Worm (Caenorhabditis elegans) whole organism, mixed stage, embryonic: ENCODE results near the gene T14B4.5.

Source experiments
- M03D4.4 ChIP-seq: sonication (generic microtip); optimal IDR thresholded peaks from 2 replicates; lab custom pipeline; 2017; ENCODE audit warnings: mild to moderate bottlenecking, missing genetic modification characterization, missing compliant biosample characterization
- bed-3 ChIP-seq: fragments of 200-800 bp; sonication (Bioruptor generic); optimal IDR thresholded peaks from 3 replicates; lab custom pipeline; 2018; ENCODE audit warnings: mild to moderate bottlenecking, missing genetic modification characterization, moderate library complexity, missing compliant biosample characterization
- blmp-1 ChIP-seq: fragments of 150-350 bp; optimal IDR thresholded peaks from 2 replicates; lab custom pipeline; 2014; ENCODE audit warnings: missing biosample characterization, missing genetic modification characterization
- ceh-39 ChIP-seq: fragments of 150-350 bp; optimal IDR thresholded peaks from 2 replicates; lab custom pipeline; 2014; ENCODE audit warnings: missing biosample characterization, missing genetic modification characterization
- ceh-43 ChIP-seq: fragments of 200-800 bp; sonication (Bioruptor generic); optimal IDR thresholded peaks from 2 replicates; lab custom pipeline; 2018; ENCODE audit warnings: mild to moderate bottlenecking, missing genetic modification characterization, moderate library complexity, missing compliant biosample characterization
- ceh-83 ChIP-seq: fragments of 200-800 bp; sonication (Bioruptor generic); optimal IDR thresholded peaks from 2 replicates; lab custom pipeline; 2018; ENCODE audit warnings: mild to moderate bottlenecking, missing genetic modification characterization, missing compliant biosample characterization
- ces-1 ChIP-seq: fragments of 150-350 bp; optimal IDR thresholded peaks from 2 replicates; lab custom pipeline; 2014; ENCODE audit warnings: missing biosample characterization, missing genetic modification reagents, missing genetic modification characterization
- cnd-1 ChIP-seq: fragments of 200-800 bp; sonication (Bioruptor generic); optimal IDR thresholded peaks from 2 replicates; lab custom pipeline; 2018; ENCODE audit warnings: mild to moderate bottlenecking, missing genetic modification characterization, missing compliant biosample characterization
- drap-1 ChIP-seq: fragments of 200-800 bp; sonication (Bioruptor generic); optimal IDR thresholded peaks from 3 replicates; lab custom pipeline; 2018; ENCODE audit warnings: mild to moderate bottlenecking, missing genetic modification characterization, missing compliant biosample characterization
- elt-1 ChIP-seq: sonication (generic microtip); optimal IDR thresholded peaks from 2 replicates; lab custom pipeline; 2017; ENCODE audit warnings: missing genetic modification characterization, mild to moderate bottlenecking, missing compliant biosample characterization, antibody characterized with exemption, moderate library complexity, borderline replicate concordance; ENCODE audit not compliant: insufficient read depth
- elt-3 ChIP-seq: fragments of 150-350 bp; optimal IDR thresholded peaks from 2 replicates; lab custom pipeline; 2014; ENCODE audit warnings: missing biosample characterization, missing genetic modification characterization
- flh-1 ChIP-seq: fragments of 200-800 bp; sonication (Bioruptor generic); optimal IDR thresholded peaks from 2 replicates; lab custom pipeline; 2018; ENCODE audit warnings: mild to moderate bottlenecking, missing genetic modification characterization, moderate library complexity, missing compliant biosample characterization
- ham-2 ChIP-seq: fragments of 200-800 bp; sonication (Bioruptor generic); optimal IDR thresholded peaks from 2 replicates; lab custom pipeline; 2018; ENCODE audit warnings: mild to moderate bottlenecking, missing genetic modification characterization, missing compliant biosample characterization
- hlh-1 ChIP-seq: fragments of 150-350 bp; optimal IDR thresholded peaks from 2 replicates; lab custom pipeline; 2014; ENCODE audit warnings: missing biosample characterization, missing genetic modification reagents, missing genetic modification characterization
- lin-13 ChIP-seq: fragments of 150-350 bp; optimal IDR thresholded peaks from 2 replicates; lab custom pipeline; 2014; ENCODE audit warnings: missing biosample characterization, missing genetic modification characterization
- lin-32 ChIP-seq: fragments of 200-800 bp; sonication (Bioruptor generic); optimal IDR thresholded peaks from 2 replicates; lab custom pipeline; 2018; ENCODE audit warnings: mild to moderate bottlenecking, missing genetic modification characterization, missing compliant biosample characterization
- lsy-2 ChIP-seq: fragments of 150-350 bp; optimal IDR thresholded peaks from 2 replicates; lab custom pipeline; 2014; ENCODE audit warnings: missing biosample characterization, missing genetic modification characterization
- mab-5 ChIP-seq: fragments of 150-350 bp; optimal IDR thresholded peaks from 2 replicates; lab custom pipeline; 2014; ENCODE audit warnings: missing biosample characterization, missing genetic modification characterization
- mep-1 ChIP-seq: fragments of 150-350 bp; optimal IDR thresholded peaks from 2 replicates; lab custom pipeline; 2017; ENCODE audit warnings: missing biosample characterization, missing genetic modification reagents, missing genetic modification characterization, inconsistent platforms
- mls-2 ChIP-seq: sonication (generic microtip); optimal IDR thresholded peaks from 2 replicates; lab custom pipeline; 2016; ENCODE audit warnings: mild to moderate bottlenecking, missing genetic modification characterization, moderate library complexity, missing compliant biosample characterization
- nhr-12 ChIP-seq: fragments of 150-350 bp; optimal IDR thresholded peaks from 2 replicates; lab custom pipeline; 2014; ENCODE audit warnings: missing biosample characterization, missing genetic modification characterization
- nhr-2 ChIP-seq: fragments of 150-350 bp; optimal IDR thresholded peaks from 2 replicates; lab custom pipeline; 2014; ENCODE audit warnings: missing biosample characterization, missing genetic modification characterization
- nhr-28 ChIP-seq: fragments of 150-350 bp; optimal IDR thresholded peaks from 2 replicates; lab custom pipeline; 2014; ENCODE audit warnings: missing biosample characterization, missing genetic modification characterization
- nhr-76 ChIP-seq: sonication (generic microtip); optimal IDR thresholded peaks from 2 replicates; lab custom pipeline; 2017; ENCODE audit warnings: missing biosample characterization, missing genetic modification characterization
- pha-4 ChIP-seq: fragments of 150-350 bp; optimal IDR thresholded peaks from 2 replicates; lab custom pipeline; 2018; ENCODE audit warnings: missing biosample characterization, missing genetic modification reagents, missing genetic modification characterization
- sem-2 ChIP-seq: fragments of 200-800 bp; sonication (Bioruptor generic); optimal IDR thresholded peaks from 2 replicates; lab custom pipeline; 2018; ENCODE audit warnings: mild to moderate bottlenecking, missing genetic modification characterization, missing compliant biosample characterization
- snpc-4 ChIP-seq: fragments of 150-350 bp; optimal IDR thresholded peaks from 2 replicates; lab custom pipeline; 2014; ENCODE audit warnings: missing biosample characterization, missing genetic modification characterization
- sptf-1 ChIP-seq: sonication (generic microtip); optimal IDR thresholded peaks from 2 replicates; lab custom pipeline; 2017; ENCODE audit warnings: mild to moderate bottlenecking, missing genetic modification characterization, moderate library complexity, missing compliant biosample characterization
- tbx-8 ChIP-seq: fragments of 200-800 bp; sonication (Bioruptor generic); optimal IDR thresholded peaks from 2 replicates; lab custom pipeline; 2018; ENCODE audit warnings: mild to moderate bottlenecking, missing genetic modification characterization, moderate library complexity, missing compliant biosample characterization
- unc-120 ChIP-seq: sonication (generic microtip); optimal IDR thresholded peaks from 2 replicates; lab custom pipeline; 2017; ENCODE audit warnings: missing genetic modification characterization, missing compliant biosample characterization; ENCODE audit not compliant: poor library complexity, severe bottlenecking
- unc-39 ChIP-seq: fragments of 150-350 bp; optimal IDR thresholded peaks from 2 replicates; lab custom pipeline; 2014; ENCODE audit warnings: missing biosample characterization, missing genetic modification characterization
- unc-62 ChIP-seq: fragments of 150-350 bp; optimal IDR thresholded peaks from 2 replicates; lab custom pipeline; 2014; ENCODE audit warnings: missing biosample characterization, missing genetic modification reagents, missing genetic modification characterization
- zip-8 ChIP-seq: fragments of 150-350 bp; optimal IDR thresholded peaks from 2 replicates; lab custom pipeline; 2014; ENCODE audit warnings: missing biosample characterization, missing genetic modification characterization
- ztf-11 ChIP-seq: fragments of 150-350 bp; optimal IDR thresholded peaks from 2 replicates; lab custom pipeline; 2014; ENCODE audit warnings: missing biosample characterization, missing genetic modification characterization

The T14B4.5 gene

DNA sequence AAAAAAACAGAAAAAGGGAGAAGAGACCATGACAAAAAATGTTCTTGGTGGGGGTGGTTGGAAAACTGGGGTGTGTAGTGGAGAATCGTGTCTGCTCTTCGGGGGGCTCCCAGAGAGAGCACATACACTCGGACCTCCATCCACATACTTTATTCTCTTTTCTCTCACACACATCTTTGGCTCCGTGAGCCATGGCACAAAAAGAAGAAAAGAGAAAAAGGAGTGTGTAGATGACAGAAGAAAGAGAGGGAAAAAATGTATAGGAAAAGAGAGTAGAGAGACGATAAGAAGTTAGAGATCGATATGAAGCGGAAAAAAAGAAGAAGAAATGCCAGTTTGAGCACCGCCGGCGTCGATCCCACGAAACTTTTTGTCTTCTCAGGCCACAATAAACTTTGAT, 7.7 kb upstream of the T14B4.5 start:
- peak; percentile 21 for TF ChIP-seq unc-62 (GFP tag; lab: Kevin White, UChicago)
- no peak for TF ChIP-seq unc-39
- TF ChIP-seq ceh-39 (tag; lab: Kevin White, UChicago) = no peak
- TF ChIP-seq unc-120 (tag; lab: Kevin White, UChicago) = peak; percentile 90

DNA sequence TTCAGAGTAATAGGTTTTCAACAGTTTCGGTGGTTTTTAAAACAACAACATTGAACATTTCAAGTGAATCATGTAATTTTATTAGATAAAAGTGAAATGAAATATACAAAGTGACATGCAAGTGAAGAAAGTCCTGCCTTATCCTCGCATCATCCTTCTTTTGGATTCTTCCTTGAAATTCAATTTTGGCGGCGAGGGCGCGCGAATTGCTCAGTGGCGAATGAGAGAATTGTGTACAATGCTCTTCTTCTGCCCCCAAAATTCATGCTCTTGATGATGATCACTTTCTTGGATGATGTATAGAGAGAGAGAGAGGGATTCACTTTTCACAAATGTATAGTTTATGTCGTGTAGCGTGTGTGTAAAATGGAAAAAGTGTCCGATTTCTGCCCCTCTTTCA, 7.0 kb upstream of the T14B4.5 start:
- TF ChIP-seq lsy-2 (no peak), ces-1 (GFP tag; lab: Kevin White, UChicago) (peak; percentile 96)

- TF ChIP-seq hlh-1 (tag; lab: Kevin White, UChicago) (no peak), M03D4.4 (tag; lab: Kevin White, UChicago) (no peak), flh-1 (no peak), nhr-28 (no peak), sem-2 (no peak), ces-1 (GFP tag; lab: Kevin White, UChicago) (no peak), mab-5 (tag; lab: Kevin White, UChicago) (no peak), unc-39 (no peak), ceh-43 (GFP tag; lab: Kevin White, UChicago) (no peak), drap-1 (no peak), blmp-1 (tag; lab: Kevin White, UChicago) (no peak), pha-4 (tag; lab: Kevin White, UChicago) (no peak), nhr-2 (tag; lab: Kevin White, UChicago) (no peak), lsy-2 (no peak)
Measured at ce11 chrII:6710596-6710995, 6.1 kb upstream of the T14B4.5 start.

ce11 chrII:6712177-6712981, 4.3 kb upstream of the T14B4.5 start, which contains the start of the genes dpy-10 and T14B4.19:
Gene dpy-10, minus strand, starts transcription at chrII:6712227.
Gene T14B4.19, minus strand, starts transcription at chrII:6712931.
- peak; percentile 58 for TF ChIP-seq elt-3 (tag; lab: Kevin White, UChicago)
- peak; percentile 80 for TF ChIP-seq elt-1 (tag; lab: Kevin White, UChicago)
- peak; percentile 39 for TF ChIP-seq ham-2 (GFP tag; lab: Kevin White, UChicago)
- peak; percentile 82 for TF ChIP-seq blmp-1 (tag; lab: Kevin White, UChicago)
- no peak for TF ChIP-seq mab-5 (tag; lab: Kevin White, UChicago)
- TF ChIP-seq unc-120 (tag; lab: Kevin White, UChicago) = no peak

ce11 chrII:6713003-6713402, 3.7 kb upstream of the T14B4.5 start:
- peak; percentile 84 for TF ChIP-seq ham-2 (GFP tag; lab: Kevin White, UChicago)
- no peak for TF ChIP-seq ceh-83 (GFP tag; lab: Kevin White, UChicago)
- TF ChIP-seq elt-1 (tag; lab: Kevin White, UChicago) = peak; percentile 51
- TF ChIP-seq unc-62 (GFP tag; lab: Kevin White, UChicago) = peak; percentile 32

ce11 chrII:6713832-6714342, 2.8 kb upstream of the T14B4.5 start, which contains the start of gene dpy-2:
Gene dpy-2, plus strand, starts transcription at chrII:6714292.
- TF ChIP-seq lin-32 (GFP tag; lab: Kevin White, UChicago) (no peak), nhr-12 (tag; lab: Kevin White, UChicago) (no peak), flh-1 (no peak), elt-1 (tag; lab: Kevin White, UChicago) (peak; percentile 8), sem-2 (no peak), snpc-4 (tag; lab: Kevin White, UChicago) (no peak), ceh-43 (GFP tag; lab: Kevin White, UChicago) (no peak), ztf-11 (tag; lab: Kevin White, UChicago) (no peak), zip-8 (tag; lab: Kevin White, UChicago) (no peak), lsy-2 (no peak), mls-2 (no peak), tbx-8 (no peak), nhr-28 (no peak), pha-4 (tag; lab: Kevin White, UChicago) (no peak), sptf-1 (tag; lab: Kevin White, UChicago) (no peak), nhr-2 (tag; lab: Kevin White, UChicago) (no peak), ham-2 (GFP tag; lab: Kevin White, UChicago) (no peak), lin-13 (no peak), ceh-39 (tag; lab: Kevin White, UChicago) (no peak), unc-39 (no peak), cnd-1 (no peak), ces-1 (GFP tag; lab: Kevin White, UChicago) (no peak), unc-62 (GFP tag; lab: Kevin White, UChicago) (peak; percentile 23), mab-5 (tag; lab: Kevin White, UChicago) (no peak), elt-3 (tag; lab: Kevin White, UChicago) (peak; percentile 34), ceh-83 (GFP tag; lab: Kevin White, UChicago) (no peak), nhr-76 (tag; lab: Kevin White, UChicago) (no peak), bed-3 (GFP tag; lab: Kevin White, UChicago) (no peak), blmp-1 (tag; lab: Kevin White, UChicago) (peak; percentile 82), M03D4.4 (tag; lab: Kevin White, UChicago) (no peak), hlh-1 (tag; lab: Kevin White, UChicago) (no peak), unc-120 (tag; lab: Kevin White, UChicago) (no peak), mep-1 (tag; lab: Kevin White, UChicago) (no peak)
